Fruit fly (Drosophila melanogaster) S2 (cell line): ENCODE results near the gene Vps13D.

Experiments used
- CG8478 ChIP-seq: fragments of >200 bp; optimal IDR thresholded peaks from 2 replicates; lab custom pipeline; 2018
- CTCF ChIP-seq, 2 experiments: fragments of >200 bp; optimal IDR thresholded peaks; 2 replicates each; lab custom pipeline; 2018

Vps13D gene

dm6 chr3L:12754769-12755189 is at the start of gene Vps13D, which contains the start of gene CG10973:
Vps13D (plus strand) TSS chr3L:12755049.
CG10973 (minus strand) TSS chr3L:12754774.
- TF ChIP-seq CG8478 (lab: Kevin White, UChicago) (no peak), CTCF (optimal IDR thresholded peaks at IDR 0.05; lab: Kevin White, UChicago) (no peak)

- TF ChIP-seq CTCF (optimal IDR thresholded peaks at IDR 0.05; lab: Kevin White, UChicago) = no peak
- no peak for TF ChIP-seq CG8478 (lab: Kevin White, UChicago)
These were observed 49.5 kb upstream of the Vps13D start for dm6 chr3L:12705377-12705776.

- no peak for TF ChIP-seq CTCF (optimal IDR thresholded peaks at IDR 0.05; lab: Kevin White, UChicago)
- no peak for TF ChIP-seq CG8478 (lab: Kevin White, UChicago)
These were observed 48.4 kb upstream of the Vps13D start for dm6 chr3L:12706456-12706855.

dm6 chr3L:12711418-12711817 is 43.4 kb upstream of the Vps13D start:
- TF ChIP-seq CG8478 (lab: Kevin White, UChicago) (no peak), CTCF (optimal IDR thresholded peaks at IDR 0.05; lab: Kevin White, UChicago) (no peak)

dm6 chr3L:12714588-12715196 is 40.2 kb upstream of the Vps13D start:
- TF ChIP-seq CG8478 (lab: Kevin White, UChicago) (no peak), CTCF (optimal IDR thresholded peaks at IDR 0.05; lab: Kevin White, UChicago) (no peak)

dm6 chr3L:12716661-12717060 is 38.2 kb upstream of the Vps13D start:
- TF ChIP-seq CG8478 (lab: Kevin White, UChicago) (no peak), CTCF (optimal IDR thresholded peaks at IDR 0.05; lab: Kevin White, UChicago) (no peak)

- TF ChIP-seq CTCF (optimal IDR thresholded peaks at IDR 0.05; lab: Kevin White, UChicago) (no peak), CG8478 (lab: Kevin White, UChicago) (no peak)
These were observed 37.2 kb upstream of the Vps13D start for dm6 chr3L:12717621-12718020.

- TF ChIP-seq CG8478 (lab: Kevin White, UChicago) = no peak
- TF ChIP-seq CTCF (optimal IDR thresholded peaks at IDR 0.05; lab: Kevin White, UChicago) = no peak
These were observed 34.1 kb upstream of the Vps13D start for dm6 chr3L:12720699-12721098.

- TF ChIP-seq CG8478 (lab: Kevin White, UChicago) (no peak), CTCF (optimal IDR thresholded peaks at IDR 0.05; lab: Kevin White, UChicago) (no peak)
These were observed 29.1 kb upstream of the Vps13D start for dm6 chr3L:12725749-12726148.

dm6 chr3L:12727212-12727611 is 27.6 kb upstream of the Vps13D start:
- TF ChIP-seq CG8478 (lab: Kevin White, UChicago) (no peak), CTCF (optimal IDR thresholded peaks at IDR 0.05; lab: Kevin White, UChicago) (no peak)

dm6 chr3L:12729601-12730000 is 25.2 kb upstream of the Vps13D start:
- TF ChIP-seq CTCF (optimal IDR thresholded peaks at IDR 0.05; lab: Kevin White, UChicago) (no peak), CG8478 (lab: Kevin White, UChicago) (no peak)

dm6 chr3L:12732742-12733141 is 22.1 kb upstream of the Vps13D start:
- TF ChIP-seq CTCF (optimal IDR thresholded peaks at IDR 0.05; lab: Kevin White, UChicago) (peak in 1 of 2 experiments; percentile 18), CG8478 (lab: Kevin White, UChicago) (no peak)

dm6 chr3L:12734550-12735012 is 20.3 kb upstream of the Vps13D start, which contains the start of the genes SmD1 and Ptp69D:
SmD1 (minus strand) TSS chr3L:12734611.
Ptp69D (plus strand) TSS chr3L:12734945.
- TF ChIP-seq CTCF (optimal IDR thresholded peaks at IDR 0.05; lab: Kevin White, UChicago) (no peak), CG8478 (lab: Kevin White, UChicago) (no peak)

- TF ChIP-seq CTCF (optimal IDR thresholded peaks at IDR 0.05; lab: Kevin White, UChicago) (no peak), CG8478 (lab: Kevin White, UChicago) (no peak)
These were observed 19.1 kb upstream of the Vps13D start for dm6 chr3L:12735707-12736106.

- TF ChIP-seq CTCF (optimal IDR thresholded peaks at IDR 0.05; lab: Kevin White, UChicago) = no peak
- no peak for TF ChIP-seq CG8478 (lab: Kevin White, UChicago)
These were observed 13.2 kb upstream of the Vps13D start, which contains the start of gene CG32112 for dm6 chr3L:12741608-12742007. CG32112 (plus strand) TSS chr3L:12741718.
